Worm (Caenorhabditis elegans): Measurements from ENCODE around the gene sra-37.

The sra-37 gene

DNA sequence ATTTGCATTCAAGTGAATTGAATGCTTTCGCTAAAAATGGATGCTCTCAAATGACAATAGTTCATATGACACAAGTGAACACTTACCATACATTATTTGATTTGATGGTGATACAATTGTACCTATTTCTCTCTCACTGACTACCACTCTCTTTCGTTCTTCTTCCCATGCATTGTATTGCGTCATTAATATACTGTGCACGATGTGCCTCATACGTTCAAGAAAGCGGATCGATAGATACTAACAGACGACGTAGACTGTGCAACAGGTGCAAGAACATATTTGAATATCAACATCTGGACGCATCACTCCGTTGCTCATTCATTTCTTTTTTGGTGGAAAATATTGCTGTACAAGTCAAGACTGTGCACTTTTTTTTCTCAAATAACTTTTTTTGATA lies 34.5 kb downstream of the sra-37 start, which contains the start of gene M03B6.4:
TSS of gene M03B6.4 (plus strand) at position 149 of the 400 bp plus-strand sequence.
- TF ChIP-seq pqm-1 (tag; optimal IDR thresholded peaks at IDR 0.05) (peak; percentile 27), aha-1 (tag) (peak; percentile 30), nhr-28 (tag; optimal IDR thresholded peaks at IDR 0.05) (peak; percentile 23), snpc-1.2 (GFP tag; IDR thresholded peaks at IDR 0.05) (no peak), T20F7.1 (GFP tag; optimal IDR thresholded peaks at IDR 0.05) (no peak), aly-2 (tag; optimal IDR thresholded peaks at IDR 0.05) (no peak), saeg-2 (GFP tag; IDR thresholded peaks at IDR 0.05) (no peak)

DNA sequence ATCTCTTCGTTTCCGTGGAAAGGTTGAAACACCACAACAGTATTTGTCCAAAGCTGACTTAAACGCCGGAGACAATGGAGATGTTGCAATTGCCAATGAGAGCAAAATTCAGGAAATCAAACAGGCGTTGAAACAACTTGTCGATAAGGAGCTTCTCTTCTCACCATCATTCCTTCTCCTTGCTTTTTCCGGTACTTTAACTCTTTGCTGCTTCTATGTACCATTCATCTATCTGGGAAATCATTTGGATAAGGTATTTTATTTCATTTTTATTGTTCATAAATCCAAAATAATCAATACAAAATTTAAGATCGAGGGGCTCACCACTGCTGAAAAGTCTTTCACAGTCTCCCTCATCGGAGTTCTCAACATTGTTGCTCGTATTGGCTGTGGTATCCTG lies 37.2 kb downstream of the sra-37 start:
- TF ChIP-seq skn-1 (tag; optimal IDR thresholded peaks at IDR 0.05) (no peak), dmd-6 (GFP tag; IDR thresholded peaks at IDR 0.05) (no peak), fos-1 (tag; optimal IDR thresholded peaks at IDR 0.05) (no peak), aha-1 (tag) (peak; percentile 27), zfp-2 (tag; optimal IDR thresholded peaks at IDR 0.05) (no peak), daf-16 (GFP tag; optimal IDR thresholded peaks at IDR 0.05) (no peak), daf-16 (tag; optimal IDR thresholded peaks at IDR 0.05) (no peak)

DNA sequence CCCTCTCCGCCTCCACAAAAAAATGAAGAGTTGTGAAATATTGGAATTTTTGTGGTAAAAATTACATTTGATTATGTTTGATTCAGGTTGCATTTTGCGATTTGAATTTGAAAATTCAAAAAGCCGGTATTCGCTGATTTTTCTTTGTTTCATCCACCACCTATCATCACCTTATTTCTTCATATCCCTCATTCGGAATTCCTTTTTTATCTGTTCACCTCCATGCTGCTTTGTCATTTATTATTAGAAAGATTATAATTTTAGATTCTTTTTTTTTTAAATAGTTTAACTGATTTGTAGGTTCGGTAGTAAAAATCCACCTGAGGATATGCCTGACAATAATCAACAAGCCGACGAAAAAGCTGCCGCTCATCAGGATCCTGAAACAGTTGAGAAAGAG lies 40.5 kb downstream of the sra-37 start, which contains the start of gene mct-3:
TSS of gene mct-3 (plus strand) at position 301 of the 400 bp plus-strand sequence.
- no peak for TF ChIP-seq unc-39 (tag; optimal IDR thresholded peaks at IDR 0.05)
- TF ChIP-seq hmg-1.1 (GFP tag; IDR thresholded peaks at IDR 0.05) = no peak
- TF ChIP-seq aha-1 (tag) = peak; percentile 13
- TF ChIP-seq daf-16 (GFP tag; optimal IDR thresholded peaks at IDR 0.05) = no peak
- no peak for TF ChIP-seq daf-16 (tag; optimal IDR thresholded peaks at IDR 0.05)
- TF ChIP-seq snpc-1.2 (GFP tag; IDR thresholded peaks at IDR 0.05) = no peak

DNA sequence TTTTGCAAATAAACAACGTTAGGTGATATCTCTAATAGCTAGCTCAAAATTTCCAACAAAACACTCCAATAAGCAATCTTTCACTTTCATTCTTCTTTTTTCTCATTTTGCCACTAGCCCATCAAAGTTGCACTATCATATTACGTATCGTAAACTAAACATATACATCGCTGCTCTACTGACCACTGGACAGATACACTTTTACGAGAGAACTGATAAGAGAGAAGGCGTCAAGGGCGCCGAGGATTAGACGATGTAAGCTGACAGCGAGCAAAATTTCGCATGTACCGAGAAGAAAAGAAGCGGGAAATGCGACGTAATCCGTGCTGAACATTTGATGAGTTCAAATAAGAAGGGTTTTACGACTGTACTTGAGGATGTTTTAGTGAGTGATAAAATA lies 41.6 kb downstream of the sra-37 start:
- TF ChIP-seq unc-62 (GFP tag; optimal IDR thresholded peaks at IDR 0.05 in 1 of 2) = peak in 1 of 2 experiments; percentile 94
- TF ChIP-seq unc-62 (tag; optimal IDR thresholded peaks at IDR 0.05) = no peak
- peak; percentile 14 for TF ChIP-seq hlh-11 (tag; optimal IDR thresholded peaks at IDR 0.05)
- TF ChIP-seq hif-1 (tag; optimal IDR thresholded peaks at IDR 0.05) = no peak
- TF ChIP-seq dve-1 (tag; optimal IDR thresholded peaks at IDR 0.05; ENCODE audit: insufficient read depth) = peak; percentile 11

DNA sequence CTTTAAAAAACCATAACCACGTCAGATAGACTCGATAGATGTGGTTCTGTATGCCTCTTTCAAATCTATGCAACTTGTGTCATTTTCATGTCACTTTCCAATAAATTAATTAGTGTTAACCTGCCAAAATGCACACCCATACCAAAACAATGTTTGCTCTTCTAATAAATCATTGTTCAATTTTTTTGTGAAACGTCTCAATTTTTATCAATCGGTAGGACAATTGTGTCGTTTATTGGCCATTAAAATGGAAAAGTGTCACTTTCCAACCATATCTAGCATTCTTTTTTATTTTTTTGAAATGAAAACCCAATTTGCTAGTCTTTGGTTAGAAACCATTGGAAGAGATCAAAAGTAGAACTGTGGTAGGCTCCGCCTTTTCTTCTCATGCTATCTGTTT lies 42.8 kb downstream of the sra-37 start:
- peak; percentile 72 for TF ChIP-seq dmd-6 (GFP tag; IDR thresholded peaks at IDR 0.05)
- TF ChIP-seq pqm-1 (tag; optimal IDR thresholded peaks at IDR 0.05) = peak; percentile 41
- peak; percentile 16 for TF ChIP-seq dve-1 (tag; optimal IDR thresholded peaks at IDR 0.05; ENCODE audit: insufficient read depth)
- TF ChIP-seq ceh-20 (GFP tag; IDR thresholded peaks at IDR 0.05) = peak; percentile 91
- TF ChIP-seq php-3 (GFP tag; IDR thresholded peaks at IDR 0.05) = peak; percentile 91
- TF ChIP-seq nhr-28 (tag; optimal IDR thresholded peaks at IDR 0.05) = peak; percentile 44
- TF ChIP-seq daf-8 (GFP tag; IDR thresholded peaks at IDR 0.05) = no peak
- peak; percentile 95 for TF ChIP-seq tra-1 (GFP tag; IDR thresholded peaks at IDR 0.05)
- no peak for TF ChIP-seq pha-4 (GFP tag; IDR thresholded peaks at IDR 0.05)
- TF ChIP-seq pha-4 (tag; optimal IDR thresholded peaks at IDR 0.05) = no peak

DNA sequence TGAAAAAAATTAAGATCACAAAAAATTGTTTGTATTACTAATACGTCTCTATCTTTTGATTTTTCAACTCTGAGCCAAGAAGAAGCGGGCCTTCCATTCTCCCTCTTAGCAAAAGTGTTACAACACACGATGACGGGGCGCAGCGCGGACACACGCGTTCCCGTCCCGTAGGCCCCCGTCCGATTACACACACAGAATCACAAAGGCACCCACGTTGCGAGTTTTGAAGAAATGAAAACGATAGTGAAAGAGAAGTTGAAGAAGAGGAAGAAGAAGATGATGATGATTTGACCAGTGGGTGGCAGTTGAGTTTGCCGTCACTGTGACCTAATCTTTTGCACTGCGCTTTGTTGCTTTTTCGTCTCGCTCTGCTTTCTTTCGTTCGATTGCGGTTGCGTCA lies 47.1 kb downstream of the sra-37 start:
- TF ChIP-seq nhr-28 (tag; optimal IDR thresholded peaks at IDR 0.05) (peak; percentile 29), lin-38 (GFP tag; IDR thresholded peaks at IDR 0.05) (no peak), mxl-3 (GFP tag; optimal IDR thresholded peaks at IDR 0.05) (peak; percentile 90), ceh-44 (GFP tag; IDR thresholded peaks at IDR 0.05) (no peak)

DNA sequence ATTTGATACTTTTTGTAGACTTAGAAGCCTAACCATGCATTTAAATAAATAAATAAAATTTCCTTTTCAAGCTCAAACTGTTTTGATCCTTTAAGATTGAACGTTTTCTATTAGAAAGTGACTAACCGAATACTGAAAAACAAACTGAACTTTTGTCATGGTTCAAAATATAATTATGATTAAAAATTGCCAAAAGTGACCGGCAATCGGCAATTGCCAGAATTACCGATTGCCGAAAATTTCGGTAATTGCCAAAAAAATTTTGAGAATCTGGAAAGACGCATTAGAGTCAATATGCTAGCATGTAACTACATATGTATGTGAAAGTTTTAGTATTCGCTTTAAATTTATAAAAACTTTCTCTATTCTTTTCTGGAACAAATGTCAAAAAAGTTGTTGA lies 49.5 kb downstream of the sra-37 start, which contains the start of gene M03B6.5:
TSS of gene M03B6.5 (plus strand) at position 301 of the 400 bp plus-strand sequence.
- TF ChIP-seq egl-43 (GFP tag; IDR thresholded peaks at IDR 0.05) (no peak), hmg-1.1 (GFP tag; IDR thresholded peaks at IDR 0.05) (no peak), dve-1 (tag; optimal IDR thresholded peaks at IDR 0.05; ENCODE audit: insufficient read depth) (no peak), jun-1 (tag; optimal IDR thresholded peaks at IDR 0.05) (no peak), saeg-2 (GFP tag; IDR thresholded peaks at IDR 0.05) (no peak)
